Fruit fly (Drosophila melanogaster): Measurements from ENCODE around the gene Snmp1.

The Snmp1 gene

DNA sequence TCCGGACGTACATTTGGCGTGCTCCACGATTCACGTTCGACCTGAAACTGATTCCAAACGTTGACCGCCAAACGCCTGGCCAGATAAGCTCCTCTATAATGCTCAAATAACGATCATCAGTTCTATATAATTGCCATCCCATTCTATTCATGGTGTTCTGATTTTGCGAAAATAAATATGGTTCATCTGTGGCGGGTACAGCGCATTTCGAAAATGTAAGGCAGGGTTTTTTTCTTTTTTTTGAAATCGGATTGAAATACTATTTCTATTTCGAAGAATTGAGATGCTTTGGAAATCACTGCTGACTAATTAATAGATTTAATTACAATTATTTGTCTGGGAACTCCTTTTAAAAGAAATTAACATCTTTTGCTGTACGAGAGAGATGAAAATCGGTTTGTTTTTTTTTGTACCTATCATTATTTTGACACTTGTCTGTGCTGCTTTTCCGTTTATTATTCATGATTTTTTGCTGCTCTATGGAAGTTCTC lies 6.9 kb downstream of the Snmp1 start, which contains the start of gene cDIP:
Gene cDIP, minus strand, starts transcription at position 51 of the 491 bp plus-strand sequence.
- no peak for TF ChIP-seq EcR (GFP tag; optimal IDR thresholded peaks at IDR 0.05)
- no peak for TF ChIP-seq CG8159 (tag; optimal IDR thresholded peaks at IDR 0.05)
- TF ChIP-seq Ets98B (GFP tag; IDR thresholded peaks at IDR 0.05), result no peak
- TF ChIP-seq rn (GFP tag; IDR thresholded peaks at IDR 0.05), result no peak

DNA sequence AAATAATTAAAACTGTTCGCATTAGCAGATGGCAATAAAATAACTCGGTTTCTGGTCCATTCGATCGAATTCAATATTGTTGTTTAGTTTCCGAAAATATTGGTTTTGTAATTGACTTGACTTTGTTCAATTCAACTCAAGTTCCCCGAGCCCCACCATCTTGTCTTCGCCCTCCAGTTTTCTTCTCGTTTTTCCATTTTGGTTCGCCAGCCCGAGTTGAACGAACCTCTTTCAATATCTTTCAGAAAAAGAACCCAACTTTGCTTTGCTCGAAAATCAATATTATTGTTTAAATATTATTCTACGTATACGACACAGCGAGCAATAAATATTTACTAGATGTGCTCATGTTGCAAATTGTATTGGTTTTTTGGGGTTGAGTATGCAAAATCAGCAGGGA lies 9.4 kb downstream of the Snmp1 start:
- TF ChIP-seq rn (GFP tag; IDR thresholded peaks at IDR 0.05), result no peak
- TF ChIP-seq CG8301 (tag; optimal IDR thresholded peaks at IDR 0.05), result no peak
- TF ChIP-seq CG34367 (tag; optimal IDR thresholded peaks at IDR 0.05), result no peak
- TF ChIP-seq CG32121 (GFP tag; IDR thresholded peaks at IDR 0.05), result no peak
- no peak for TF ChIP-seq CG9948 (tag; optimal IDR thresholded peaks at IDR 0.05)
- no peak for TF ChIP-seq CG14655 (GFP tag; optimal IDR thresholded peaks at IDR 0.05)
- no peak for TF ChIP-seq Snoo (tag; optimal IDR thresholded peaks at IDR 0.05)
- no peak for TF ChIP-seq CG17806 (tag; optimal IDR thresholded peaks at IDR 0.05)
- no peak for TF ChIP-seq Pif1A (GFP tag; optimal IDR thresholded peaks at IDR 0.05)
- no peak for TF ChIP-seq CG15710 (tag; optimal IDR thresholded peaks at IDR 0.05)
- TF ChIP-seq fd96Ca (GFP tag; IDR thresholded peaks at IDR 0.05), result no peak
- no peak for TF ChIP-seq CG10348 (GFP tag; IDR thresholded peaks at IDR 0.05)
- no peak for TF ChIP-seq CG4496 (GFP tag; IDR thresholded peaks at IDR 0.05)
- no peak for TF ChIP-seq Ets98B (GFP tag; IDR thresholded peaks at IDR 0.05)
- TF ChIP-seq EcR (GFP tag; optimal IDR thresholded peaks at IDR 0.05), result no peak
- TF ChIP-seq CG13204 (GFP tag; optimal IDR thresholded peaks at IDR 0.05), result no peak

dm6 chr3R:21156572-21157480 lies 11.2 kb downstream of the Snmp1 start:
- TF ChIP-seq Pif1B (GFP tag; optimal IDR thresholded peaks at IDR 0.05), result no peak
- no peak for TF ChIP-seq CG15710 (tag; optimal IDR thresholded peaks at IDR 0.05)
- TF ChIP-seq CG8159 (tag; optimal IDR thresholded peaks at IDR 0.05), result no peak
- no peak for TF ChIP-seq CG32121 (GFP tag; IDR thresholded peaks at IDR 0.05)
- TF ChIP-seq rn (GFP tag; IDR thresholded peaks at IDR 0.05), result no peak
- no peak for TF ChIP-seq CG17806 (tag; optimal IDR thresholded peaks at IDR 0.05)
- TF ChIP-seq CG34367 (tag; optimal IDR thresholded peaks at IDR 0.05), result no peak
- TF ChIP-seq CG10348 (GFP tag; IDR thresholded peaks at IDR 0.05), result no peak
- TF ChIP-seq CG4496 (GFP tag; IDR thresholded peaks at IDR 0.05), result no peak
- no peak for TF ChIP-seq gl (tag; optimal IDR thresholded peaks at IDR 0.05)
- no peak for TF ChIP-seq fd96Ca (GFP tag; IDR thresholded peaks at IDR 0.05)
- no peak for TF ChIP-seq EcR (GFP tag; optimal IDR thresholded peaks at IDR 0.05)
- TF ChIP-seq Snoo (tag; optimal IDR thresholded peaks at IDR 0.05), result no peak
- TF ChIP-seq CG8301 (tag; optimal IDR thresholded peaks at IDR 0.05), result no peak
- no peak for TF ChIP-seq CG14655 (GFP tag; optimal IDR thresholded peaks at IDR 0.05)
- no peak for TF ChIP-seq CG13204 (GFP tag; optimal IDR thresholded peaks at IDR 0.05)

DNA sequence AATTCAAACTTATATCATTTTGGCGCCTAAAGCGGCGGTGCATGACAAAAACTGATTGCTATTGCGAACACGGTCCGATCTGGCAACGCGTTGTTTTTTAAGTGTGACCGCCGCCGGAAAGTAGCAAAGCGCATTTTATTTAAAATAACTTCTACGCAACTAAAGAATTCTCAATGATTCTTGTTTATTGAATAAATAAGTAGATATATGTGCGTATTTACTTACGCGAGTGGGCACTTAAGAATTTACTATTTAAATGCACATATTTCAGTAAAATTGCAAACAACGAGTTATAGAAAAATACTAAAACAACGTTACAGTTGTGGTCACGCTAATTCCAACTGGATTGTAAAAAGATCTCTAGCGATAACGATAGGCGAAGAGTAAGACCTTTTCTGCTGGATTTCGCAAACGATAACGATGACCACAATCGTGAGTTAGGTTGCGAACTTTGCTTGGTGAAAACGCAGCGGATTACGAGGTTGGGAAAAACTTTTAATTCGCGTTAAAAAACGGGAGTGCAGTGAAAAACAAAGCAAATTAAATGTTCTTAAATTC lies 12.0 kb downstream of the Snmp1 start:
- no peak for TF ChIP-seq CG32121 (GFP tag; IDR thresholded peaks at IDR 0.05)
- no peak for TF ChIP-seq EcR (GFP tag; optimal IDR thresholded peaks at IDR 0.05)
- TF ChIP-seq Pif1A (GFP tag; optimal IDR thresholded peaks at IDR 0.05), result peak; percentile 12
- TF ChIP-seq Pif1B (GFP tag; optimal IDR thresholded peaks at IDR 0.05), result peak; percentile 27

- peak; percentile 51; the same call in 1 of the 3 replicates for TF ChIP-seq CG4496 (GFP tag; IDR thresholded peaks at IDR 0.05)
- no peak for TF ChIP-seq Snoo (tag; optimal IDR thresholded peaks at IDR 0.05)
- peak; percentile 33; the same call in 1 of the 3 replicates for TF ChIP-seq fd96Ca (GFP tag; IDR thresholded peaks at IDR 0.05)
- no peak for TF ChIP-seq D1 (tag; optimal IDR thresholded peaks at IDR 0.05)
- TF ChIP-seq CG34367 (tag; optimal IDR thresholded peaks at IDR 0.05), result no peak
These were observed 13.9 kb downstream of the Snmp1 start for dm6 chr3R:21154130-21154529.

dm6 chr3R:21152856-21153278 lies 15.1 kb downstream of the Snmp1 start:
- TF ChIP-seq CG15710 (tag; optimal IDR thresholded peaks at IDR 0.05) (peak; percentile 71), D1 (tag; optimal IDR thresholded peaks at IDR 0.05) (no peak), CG8159 (tag; optimal IDR thresholded peaks at IDR 0.05) (peak; percentile 74), EcR (GFP tag; optimal IDR thresholded peaks at IDR 0.05) (peak; percentile 58), CG13204 (GFP tag; optimal IDR thresholded peaks at IDR 0.05) (peak; percentile 90), rn (GFP tag; IDR thresholded peaks at IDR 0.05) (peak; percentile 63; the same call in 1 of the 2 replicates), Pif1B (GFP tag; optimal IDR thresholded peaks at IDR 0.05) (peak; percentile 54), Snoo (tag; optimal IDR thresholded peaks at IDR 0.05) (peak; percentile 89), CG8301 (tag; optimal IDR thresholded peaks at IDR 0.05) (peak; percentile 84), Ets98B (GFP tag; IDR thresholded peaks at IDR 0.05) (peak; percentile 97), CG9948 (tag; optimal IDR thresholded peaks at IDR 0.05) (peak; percentile 54), Pif1A (GFP tag; optimal IDR thresholded peaks at IDR 0.05) (peak; percentile 91), CG10348 (GFP tag; IDR thresholded peaks at IDR 0.05) (no peak), CG17806 (tag; optimal IDR thresholded peaks at IDR 0.05) (peak; percentile 70), CG4496 (GFP tag; IDR thresholded peaks at IDR 0.05) (peak; percentile 94), CG32121 (GFP tag; IDR thresholded peaks at IDR 0.05) (peak; percentile 74; the same call in 1 of the 2 replicates), gl (tag; optimal IDR thresholded peaks at IDR 0.05) (peak; percentile 92), CG34367 (tag; optimal IDR thresholded peaks at IDR 0.05) (peak; percentile 75), CG12605 (GFP tag; IDR thresholded peaks at IDR 0.05) (peak; percentile 95), fd96Ca (GFP tag; IDR thresholded peaks at IDR 0.05) (peak; percentile 83; the same call in 2 of the 3 replicates), CG14655 (GFP tag; optimal IDR thresholded peaks at IDR 0.05) (peak; percentile 87)

Data from whole organism, pupa.